Worm (Caenorhabditis elegans) whole organism, mixed stage, embryonic: Measurements from ENCODE around the gene C45G9.2.
"Not testable (repeated sequence)": the region's sequence is repeated elsewhere in the genome, so short reads cannot be mapped to it uniquely, and the experiment has no call there.

ENCODE experiments used
- M03D4.4 ChIP-seq: sonication (generic microtip); optimal IDR thresholded peaks from 2 replicates; lab custom pipeline; 2017; ENCODE audit warnings: mild to moderate bottlenecking, missing genetic modification characterization, missing compliant biosample characterization
- bed-3 ChIP-seq: fragments of 200-800 bp; sonication (Bioruptor generic); optimal IDR thresholded peaks from 3 replicates; lab custom pipeline; 2018; ENCODE audit warnings: mild to moderate bottlenecking, missing genetic modification characterization, moderate library complexity, missing compliant biosample characterization
- blmp-1 ChIP-seq: fragments of 150-350 bp; optimal IDR thresholded peaks from 2 replicates; lab custom pipeline; 2014; ENCODE audit warnings: missing biosample characterization, missing genetic modification characterization
- ceh-39 ChIP-seq: fragments of 150-350 bp; optimal IDR thresholded peaks from 2 replicates; lab custom pipeline; 2014; ENCODE audit warnings: missing biosample characterization, missing genetic modification characterization
- ceh-83 ChIP-seq: fragments of 200-800 bp; sonication (Bioruptor generic); optimal IDR thresholded peaks from 2 replicates; lab custom pipeline; 2018; ENCODE audit warnings: mild to moderate bottlenecking, missing genetic modification characterization, missing compliant biosample characterization
- ces-1 ChIP-seq: fragments of 150-350 bp; optimal IDR thresholded peaks from 2 replicates; lab custom pipeline; 2014; ENCODE audit warnings: missing biosample characterization, missing genetic modification reagents, missing genetic modification characterization
- cnd-1 ChIP-seq: fragments of 200-800 bp; sonication (Bioruptor generic); optimal IDR thresholded peaks from 2 replicates; lab custom pipeline; 2018; ENCODE audit warnings: mild to moderate bottlenecking, missing genetic modification characterization, missing compliant biosample characterization
- drap-1 ChIP-seq: fragments of 200-800 bp; sonication (Bioruptor generic); optimal IDR thresholded peaks from 3 replicates; lab custom pipeline; 2018; ENCODE audit warnings: mild to moderate bottlenecking, missing genetic modification characterization, missing compliant biosample characterization
- elt-1 ChIP-seq: sonication (generic microtip); optimal IDR thresholded peaks from 2 replicates; lab custom pipeline; 2017; ENCODE audit warnings: missing genetic modification characterization, mild to moderate bottlenecking, missing compliant biosample characterization, antibody characterized with exemption, moderate library complexity, borderline replicate concordance; ENCODE audit not compliant: insufficient read depth
- elt-3 ChIP-seq: fragments of 150-350 bp; optimal IDR thresholded peaks from 2 replicates; lab custom pipeline; 2014; ENCODE audit warnings: missing biosample characterization, missing genetic modification characterization
- ham-2 ChIP-seq: fragments of 200-800 bp; sonication (Bioruptor generic); optimal IDR thresholded peaks from 2 replicates; lab custom pipeline; 2018; ENCODE audit warnings: mild to moderate bottlenecking, missing genetic modification characterization, missing compliant biosample characterization
- hlh-1 ChIP-seq: fragments of 150-350 bp; optimal IDR thresholded peaks from 2 replicates; lab custom pipeline; 2014; ENCODE audit warnings: missing biosample characterization, missing genetic modification reagents, missing genetic modification characterization
- lin-32 ChIP-seq: fragments of 200-800 bp; sonication (Bioruptor generic); optimal IDR thresholded peaks from 2 replicates; lab custom pipeline; 2018; ENCODE audit warnings: mild to moderate bottlenecking, missing genetic modification characterization, missing compliant biosample characterization
- lsy-2 ChIP-seq: fragments of 150-350 bp; optimal IDR thresholded peaks from 2 replicates; lab custom pipeline; 2014; ENCODE audit warnings: missing biosample characterization, missing genetic modification characterization
- mab-5 ChIP-seq: fragments of 150-350 bp; optimal IDR thresholded peaks from 2 replicates; lab custom pipeline; 2014; ENCODE audit warnings: missing biosample characterization, missing genetic modification characterization
- mep-1 ChIP-seq: fragments of 150-350 bp; optimal IDR thresholded peaks from 2 replicates; lab custom pipeline; 2017; ENCODE audit warnings: missing biosample characterization, missing genetic modification reagents, missing genetic modification characterization, inconsistent platforms
- nhr-12 ChIP-seq: fragments of 150-350 bp; optimal IDR thresholded peaks from 2 replicates; lab custom pipeline; 2014; ENCODE audit warnings: missing biosample characterization, missing genetic modification characterization
- nhr-2 ChIP-seq: fragments of 150-350 bp; optimal IDR thresholded peaks from 2 replicates; lab custom pipeline; 2014; ENCODE audit warnings: missing biosample characterization, missing genetic modification characterization
- nhr-237 ChIP-seq: fragments of 150-350 bp; optimal IDR thresholded peaks from 2 replicates; lab custom pipeline; 2014; ENCODE audit warnings: missing biosample characterization, missing genetic modification characterization
- nhr-28 ChIP-seq: fragments of 150-350 bp; optimal IDR thresholded peaks from 2 replicates; lab custom pipeline; 2014; ENCODE audit warnings: missing biosample characterization, missing genetic modification characterization
- nhr-76 ChIP-seq: sonication (generic microtip); optimal IDR thresholded peaks from 2 replicates; lab custom pipeline; 2017; ENCODE audit warnings: missing biosample characterization, missing genetic modification characterization
- sem-2 ChIP-seq: fragments of 200-800 bp; sonication (Bioruptor generic); optimal IDR thresholded peaks from 2 replicates; lab custom pipeline; 2018; ENCODE audit warnings: mild to moderate bottlenecking, missing genetic modification characterization, missing compliant biosample characterization
- snpc-4 ChIP-seq: fragments of 150-350 bp; optimal IDR thresholded peaks from 2 replicates; lab custom pipeline; 2014; ENCODE audit warnings: missing biosample characterization, missing genetic modification characterization
- unc-120 ChIP-seq: sonication (generic microtip); optimal IDR thresholded peaks from 2 replicates; lab custom pipeline; 2017; ENCODE audit warnings: missing genetic modification characterization, missing compliant biosample characterization; ENCODE audit not compliant: poor library complexity, severe bottlenecking
- unc-39 ChIP-seq: fragments of 150-350 bp; optimal IDR thresholded peaks from 2 replicates; lab custom pipeline; 2014; ENCODE audit warnings: missing biosample characterization, missing genetic modification characterization
- unc-62 ChIP-seq: fragments of 150-350 bp; optimal IDR thresholded peaks from 2 replicates; lab custom pipeline; 2014; ENCODE audit warnings: missing biosample characterization, missing genetic modification reagents, missing genetic modification characterization
- zip-8 ChIP-seq: fragments of 150-350 bp; optimal IDR thresholded peaks from 2 replicates; lab custom pipeline; 2014; ENCODE audit warnings: missing biosample characterization, missing genetic modification characterization
- ztf-11 ChIP-seq: fragments of 150-350 bp; optimal IDR thresholded peaks from 2 replicates; lab custom pipeline; 2014; ENCODE audit warnings: missing biosample characterization, missing genetic modification characterization

The C45G9.2 gene

DNA sequence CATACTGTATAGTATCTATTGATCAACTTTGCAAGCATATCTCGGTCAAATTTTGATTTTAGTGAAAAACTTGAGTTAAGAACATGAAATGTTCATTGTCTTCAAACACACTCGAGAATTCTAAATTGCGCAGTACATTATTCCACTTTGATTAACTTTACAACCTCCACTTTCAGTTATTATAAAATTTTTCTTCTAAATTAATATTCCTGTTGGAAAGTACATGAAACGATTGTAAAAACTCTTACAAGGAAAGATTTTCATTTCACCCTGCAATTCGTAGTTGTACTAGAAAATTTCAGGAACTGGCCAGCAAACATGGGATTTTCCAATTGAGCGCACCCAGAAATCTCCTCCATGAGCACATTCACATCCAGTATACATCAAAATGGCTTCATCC is 24.2 kb upstream of the C45G9.2 start, which contains the start of gene C45G9.14:
Gene C45G9.14, plus strand, starts transcription at position 301 of the 400 bp plus-strand sequence.
- TF ChIP-seq M03D4.4 = no peak
- TF ChIP-seq nhr-237 (tag; lab: Kevin White, UChicago) = no peak
- TF ChIP-seq mab-5 = no peak
- no peak for TF ChIP-seq elt-1 (tag; lab: Kevin White, UChicago)
- no peak for TF ChIP-seq nhr-76 (tag; lab: Kevin White, UChicago)
- no peak for TF ChIP-seq ceh-39 (tag; lab: Kevin White, UChicago)
- no peak for TF ChIP-seq mep-1 (tag; lab: Kevin White, UChicago)
- TF ChIP-seq hlh-1 = no peak
- TF ChIP-seq blmp-1 (tag; lab: Kevin White, UChicago) = no peak
- no peak for TF ChIP-seq unc-62
- no peak for TF ChIP-seq lsy-2 (tag; lab: Kevin White, UChicago)
- TF ChIP-seq unc-120 = no peak
- TF ChIP-seq nhr-2 (tag; lab: Kevin White, UChicago) = no peak
- TF ChIP-seq ham-2 (GFP tag; lab: Kevin White, UChicago) = no peak

DNA sequence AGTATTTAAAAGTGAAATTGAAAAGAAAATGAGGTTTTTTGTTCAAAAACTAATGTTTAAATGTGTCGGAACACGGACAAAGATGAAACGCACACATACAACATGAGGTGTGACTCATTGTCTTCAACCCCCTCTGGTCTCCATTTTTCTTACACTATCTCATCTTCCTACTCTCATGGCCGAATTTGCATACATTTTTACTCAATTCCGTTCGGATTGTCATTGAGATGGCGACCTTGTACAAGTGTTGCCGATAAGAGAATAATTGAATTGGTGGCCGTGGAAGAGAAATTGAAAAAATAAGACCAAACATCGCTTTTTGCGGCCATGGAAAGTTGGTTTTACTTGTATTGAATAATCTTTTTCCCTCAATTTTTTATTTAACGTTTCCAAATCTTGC is 21.7 kb upstream of the C45G9.2 start, which contains the start of gene txbp-3:
Gene txbp-3, minus strand, starts transcription at position 285 of the 400 bp plus-strand sequence.
- TF ChIP-seq ces-1 (peak; percentile 91), mep-1 (tag; lab: Kevin White, UChicago) (peak; percentile 63), unc-120 (no peak)

- TF ChIP-seq mep-1 (tag; lab: Kevin White, UChicago) (no peak), unc-62 (no peak), ceh-83 (GFP tag; lab: Kevin White, UChicago) (no peak), ceh-39 (tag; lab: Kevin White, UChicago) (no peak), sem-2 (GFP tag; lab: Kevin White, UChicago) (no peak), unc-39 (tag; lab: Kevin White, UChicago) (no peak), cnd-1 (no peak), lin-32 (GFP tag; lab: Kevin White, UChicago) (no peak), elt-1 (tag; lab: Kevin White, UChicago) (no peak), elt-3 (no peak), snpc-4 (tag; lab: Kevin White, UChicago) (no peak), ztf-11 (no peak), M03D4.4 (no peak), nhr-12 (tag; lab: Kevin White, UChicago) (no peak), zip-8 (tag; lab: Kevin White, UChicago) (no peak), drap-1 (GFP tag; lab: Kevin White, UChicago) (no peak), lsy-2 (tag; lab: Kevin White, UChicago) (no peak)
These were observed 21.1 kb upstream of the C45G9.2 start, which contains the start of gene C45G9.5 for ce11 chrIII:5047740-5048139. TSS of gene C45G9.5 (plus strand) at chrIII:5048117.

DNA sequence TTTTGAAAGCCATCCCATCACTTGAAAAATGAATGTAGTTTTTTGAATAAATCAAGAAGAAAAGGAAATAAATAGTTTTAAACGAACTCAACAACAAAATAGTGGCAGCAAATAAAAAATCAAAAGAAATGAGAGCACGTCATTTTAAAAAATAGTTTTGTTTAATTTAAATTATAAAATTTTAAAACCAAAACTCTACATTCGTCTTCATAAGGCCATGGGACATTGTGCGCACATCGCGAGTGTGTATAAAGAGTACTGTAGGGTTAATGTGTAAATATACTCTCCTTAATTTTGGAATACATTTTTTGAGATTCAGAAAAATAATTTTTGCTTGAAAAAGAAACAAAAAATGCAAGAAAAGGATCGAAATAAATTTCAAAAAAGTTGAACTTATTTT is 16.9 kb upstream of the C45G9.2 start, which contains the start of gene C45G9.15:
Gene C45G9.15, minus strand, starts transcription at position 101 of the 400 bp plus-strand sequence.
- TF ChIP-seq bed-3 (GFP tag; lab: Kevin White, UChicago) (no peak), mab-5 (no peak), zip-8 (tag; lab: Kevin White, UChicago) (no peak), blmp-1 (tag; lab: Kevin White, UChicago) (no peak), ztf-11 (no peak), lsy-2 (tag; lab: Kevin White, UChicago) (no peak), sem-2 (GFP tag; lab: Kevin White, UChicago) (no peak), nhr-237 (tag; lab: Kevin White, UChicago) (no peak), M03D4.4 (no peak)

DNA sequence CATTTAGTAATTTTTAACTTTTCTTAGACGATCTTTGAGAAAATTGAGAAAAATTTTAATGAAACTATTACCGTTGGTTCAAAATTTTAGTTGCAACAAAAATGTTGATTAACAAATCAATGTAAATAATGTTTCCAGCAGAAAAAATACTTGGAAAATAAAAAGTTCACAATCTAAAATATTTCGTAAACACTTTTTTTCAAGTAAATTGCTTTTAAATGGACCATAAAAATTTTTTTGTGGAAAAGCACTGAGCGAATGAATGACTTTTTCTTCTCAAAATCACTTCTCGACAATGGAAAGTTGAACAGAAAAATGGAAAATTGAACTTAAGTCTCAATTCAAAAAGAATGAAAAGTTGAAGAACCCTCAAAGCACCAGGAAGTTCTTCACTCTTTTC is 15.3 kb upstream of the C45G9.2 start, which contains the start of gene C45G9.8:
Gene C45G9.8, minus strand, starts transcription at position 101 of the 400 bp plus-strand sequence.
- no peak for TF ChIP-seq blmp-1 (tag; lab: Kevin White, UChicago)
- TF ChIP-seq unc-120 = no peak
- no peak for TF ChIP-seq snpc-4 (tag; lab: Kevin White, UChicago)
- TF ChIP-seq nhr-2 (tag; lab: Kevin White, UChicago) = no peak
- no peak for TF ChIP-seq nhr-28 (tag; lab: Kevin White, UChicago)
- TF ChIP-seq ham-2 (GFP tag; lab: Kevin White, UChicago) = no peak
- no peak for TF ChIP-seq unc-62
- TF ChIP-seq M03D4.4 = no peak
- TF ChIP-seq mab-5 = no peak
- TF ChIP-seq ceh-39 (tag; lab: Kevin White, UChicago) = no peak
- TF ChIP-seq cnd-1 = no peak
- no peak for TF ChIP-seq bed-3 (GFP tag; lab: Kevin White, UChicago)

ce11 chrIII:5055709-5056108 is 13.2 kb upstream of the C45G9.2 start, which contains the start of gene C45G9.9:
TSS of gene C45G9.9 (minus strand) at chrIII:5055809.
- not testable (repeated sequence) for TF ChIP-seq nhr-76 (tag; lab: Kevin White, UChicago); hlh-1; elt-1 (tag; lab: Kevin White, UChicago)
- TF ChIP-seq, all 35 proteins: peak for 0; not testable (repeated sequence) for 35
